Fruit fly (Drosophila melanogaster) whole organism, wandering third instar larva: Measurements from ENCODE around the gene CG15170.

Experiments
- CG32264 ChIP-seq: fragments of 200-800 bp; sonication (Bioruptor generic); optimal IDR thresholded peaks from 2 replicates; lab custom pipeline; 2016; ENCODE audit warnings: missing biosample characterization, missing genetic modification characterization
- Myc ChIP-seq: fragments of >200 bp; optimal IDR thresholded peaks from 2 replicates; lab custom pipeline; 2017
- h ChIP-seq: fragments of 200-800 bp; sonication (Bioruptor generic); optimal IDR thresholded peaks from 3 replicates; lab custom pipeline; 2016; ENCODE audit warnings: missing biosample characterization, mild to moderate bottlenecking, missing genetic modification characterization
- psq ChIP-seq: fragments of 200-800 bp; sonication (Bioruptor generic); optimal IDR thresholded peaks from 3 replicates; lab custom pipeline; 2017; ENCODE audit warnings: missing biosample characterization, mild to moderate bottlenecking, missing genetic modification characterization, moderate library complexity

DNA sequence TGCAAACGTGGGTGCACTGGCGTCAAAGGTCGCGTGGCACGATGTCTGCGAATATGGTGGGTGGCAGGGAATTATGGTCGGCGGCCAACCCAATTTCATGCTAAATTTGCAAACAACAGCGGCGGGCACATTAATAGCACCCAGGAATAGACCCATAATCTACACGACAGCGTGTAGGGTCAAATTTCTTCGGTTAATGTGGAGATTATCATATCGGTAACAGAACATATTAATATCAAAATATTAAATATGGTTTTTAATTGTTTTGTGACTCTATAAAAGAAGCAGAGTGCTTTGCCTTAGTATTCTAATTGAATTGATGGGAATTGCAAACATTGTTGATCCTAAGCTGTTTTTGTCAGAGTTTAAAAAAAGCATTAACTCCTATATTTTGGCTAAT is 11.1 kb downstream of the CG15170 start:
- TF ChIP-seq h (GFP tag; lab: Kevin White, UChicago) = no peak
- TF ChIP-seq CG32264 (GFP tag; lab: Kevin White, UChicago) = no peak
- no peak for TF ChIP-seq psq (GFP tag; lab: Kevin White, UChicago)
- TF ChIP-seq Myc (lab: Kevin White, UChicago) = no peak
